Fruit fly (Drosophila melanogaster) whole organism, embryonic: ENCODE measurements around the gene nan.

Experiments
- Ada2b ChIP-seq: fragments of 200-800 bp; sonication (Bioruptor generic); IDR thresholded peaks from 2 replicates; pipeline ENCODE4 v1.3.6; 2022; ENCODE audit warnings: missing biosample characterization, missing genetic modification characterization
- Bteb2 ChIP-seq: fragments of 200-800 bp; sonication (Bioruptor generic); optimal IDR thresholded peaks from 2 replicates; lab custom pipeline; 2016; ENCODE audit warnings: missing biosample characterization, missing genetic modification characterization
- C15 ChIP-seq: fragments of 200-800 bp; sonication (Bioruptor generic); IDR thresholded peaks from 3 replicates; pipeline ENCODE4 v1.3.6; 2022; ENCODE audit warnings: missing biosample characterization, missing genetic modification characterization
- CG10979 ChIP-seq: fragments of 200-800 bp; sonication (Bioruptor generic); optimal IDR thresholded peaks from 2 replicates; lab custom pipeline; 2018; ENCODE audit warnings: missing biosample characterization, mild to moderate bottlenecking, missing genetic modification characterization, moderate library complexity
- CG14050 ChIP-seq: fragments of 200-800 bp; sonication (Bioruptor generic); IDR thresholded peaks from 3 replicates; pipeline ENCODE4 v1.3.6; 2022; ENCODE audit warnings: missing biosample characterization, missing genetic modification characterization
- CG14441 ChIP-seq: fragments of 200-800 bp; sonication (Bioruptor generic); IDR thresholded peaks from 2 replicates; pipeline ENCODE4 v1.3.6; 2022; ENCODE audit warnings: missing biosample characterization, missing genetic modification characterization
- CG15269 ChIP-seq: fragments of 200-800 bp; sonication (Bioruptor generic); optimal IDR thresholded peaks from 2 replicates; lab custom pipeline; 2018; ENCODE audit warnings: missing biosample characterization, mild to moderate bottlenecking, missing genetic modification characterization, moderate library complexity
- CG1529 ChIP-seq: fragments of 200-800 bp; sonication (Bioruptor generic); optimal IDR thresholded peaks from 3 replicates; lab custom pipeline; 2018; ENCODE audit warnings: missing biosample characterization, missing genetic modification characterization
- CG15696 ChIP-seq: fragments of 200-800 bp; sonication (Bioruptor generic); optimal IDR thresholded peaks from 2 replicates; lab custom pipeline; 2019; ENCODE audit warnings: missing biosample characterization, mild to moderate bottlenecking, missing genetic modification characterization, moderate library complexity
- CG2116 ChIP-seq: fragments of 200-800 bp; sonication (Bioruptor generic); optimal IDR thresholded peaks from 3 replicates; lab custom pipeline; 2018; ENCODE audit warnings: missing biosample characterization, mild to moderate bottlenecking, missing genetic modification characterization
- CG3163 ChIP-seq: fragments of 200-800 bp; sonication (Bioruptor generic); optimal IDR thresholded peaks from 3 replicates; lab custom pipeline; 2016; ENCODE audit warnings: missing biosample characterization, missing genetic modification characterization
- CG4360 ChIP-seq: fragments of 200-800 bp; sonication (Bioruptor generic); IDR thresholded peaks from 2 replicates; pipeline ENCODE4 v1.3.6; 2022; ENCODE audit warnings: missing biosample characterization, missing genetic modification characterization
- CG4707 ChIP-seq: fragments of 200-800 bp; sonication (Bioruptor generic); optimal IDR thresholded peaks from 2 replicates; lab custom pipeline; 2018; ENCODE audit warnings: missing biosample characterization, mild to moderate bottlenecking, missing genetic modification characterization, moderate library complexity
- CG7786 ChIP-seq: fragments of 200-800 bp; sonication (Bioruptor generic); optimal IDR thresholded peaks from 2 replicates; lab custom pipeline; 2016; ENCODE audit warnings: missing biosample characterization, missing genetic modification characterization
- CG7963 ChIP-seq: fragments of 200-800 bp; sonication (Bioruptor generic); IDR thresholded peaks from 3 replicates; pipeline ENCODE4 v1.3.6; 2022; ENCODE audit warnings: missing biosample characterization, missing genetic modification characterization; ENCODE audit not compliant: partially characterized antibody
- CG8478 ChIP-seq: fragments of >200 bp; optimal IDR thresholded peaks from 2 replicates; lab custom pipeline; 2018
- Camta ChIP-seq: fragments of 200-800 bp; sonication (Bioruptor generic); optimal IDR thresholded peaks from 2 replicates; lab custom pipeline; 2016; ENCODE audit warnings: missing biosample characterization, missing genetic modification characterization
- D ChIP-seq, 2 experiments: fragments of 200-800 bp in 1 of 2; fragments of >200 bp in 1 of 2; sonication (Bioruptor generic) in 1 of 2; optimal IDR thresholded peaks; 2 replicates in 1 of 2; 3 replicates in 1 of 2; lab custom pipeline; 2017; ENCODE audit warnings: mild to moderate bottlenecking in 1 of 2, missing biosample characterization in 1 of 2, missing genetic modification characterization in 1 of 2, missing genetic modification reagents in 1 of 2
- E2f1 ChIP-seq: fragments of 200-800 bp; sonication (Bioruptor generic); IDR thresholded peaks from 2 replicates; pipeline ENCODE4 v1.3.6; 2022; ENCODE audit warnings: missing biosample characterization, missing genetic modification characterization
- Fer3 ChIP-seq: fragments of 200-800 bp; sonication (Bioruptor generic); optimal IDR thresholded peaks from 2 replicates; lab custom pipeline; 2018; ENCODE audit warnings: missing biosample characterization, mild to moderate bottlenecking, missing genetic modification characterization, moderate library complexity
- H2.0 ChIP-seq: fragments of 200-800 bp; sonication (Bioruptor generic); IDR thresholded peaks from 2 replicates; pipeline ENCODE4 v1.3.6; 2022; ENCODE audit warnings: missing biosample characterization, missing genetic modification characterization
- HLH3B ChIP-seq: fragments of 200-800 bp; sonication (Bioruptor generic); IDR thresholded peaks from 2 replicates; pipeline ENCODE4 v1.3.6; 2022; ENCODE audit warnings: missing biosample characterization, missing genetic modification characterization
- NK7.1 ChIP-seq: fragments of 200-800 bp; sonication (Bioruptor generic); optimal IDR thresholded peaks from 3 replicates; lab custom pipeline; 2016; ENCODE audit warnings: missing biosample characterization, missing genetic modification characterization
- Rfx ChIP-seq: fragments of 200-800 bp; sonication (Bioruptor generic); IDR thresholded peaks from 2 replicates; pipeline ENCODE4 v1.3.6; 2022; ENCODE audit warnings: missing biosample characterization, missing genetic modification characterization
- Scr ChIP-seq: fragments of 200-800 bp; sonication (Bioruptor generic); IDR thresholded peaks from 2 replicates; pipeline ENCODE4 v1.3.6; 2022; ENCODE audit warnings: missing biosample characterization, missing genetic modification characterization; ENCODE audit not compliant: partially characterized antibody
- Six4 ChIP-seq: fragments of 200-800 bp; sonication (Bioruptor generic); optimal IDR thresholded peaks from 2 replicates; lab custom pipeline; 2016; ENCODE audit warnings: missing biosample characterization, missing genetic modification characterization
- Taf1 ChIP-seq: fragments of 200-800 bp; sonication (Bioruptor generic); IDR thresholded peaks from 2 replicates; pipeline ENCODE4 v1.3.6; 2022; ENCODE audit warnings: missing biosample characterization, missing genetic modification characterization
- Vsx1 ChIP-seq: fragments of 200-800 bp; sonication (Bioruptor generic); optimal IDR thresholded peaks from 2 replicates; lab custom pipeline; 2017; ENCODE audit warnings: missing biosample characterization, mild to moderate bottlenecking, missing genetic modification characterization, missing genetic modification reagents
- abd-A ChIP-seq: fragments of 200-800 bp; sonication (Bioruptor generic); optimal IDR thresholded peaks from 3 replicates; lab custom pipeline; 2019; ENCODE audit warnings: missing biosample characterization, mild to moderate bottlenecking, missing genetic modification characterization, moderate library complexity
- ap ChIP-seq: fragments of 200-800 bp; sonication (Bioruptor generic); IDR thresholded peaks from 2 replicates; pipeline ENCODE4 v1.3.6; 2022; ENCODE audit warnings: missing biosample characterization, missing genetic modification characterization
- caup ChIP-seq: fragments of 200-800 bp; sonication (Bioruptor generic); optimal IDR thresholded peaks from 3 replicates; lab custom pipeline; 2017; ENCODE audit warnings: missing biosample characterization, mild to moderate bottlenecking, missing genetic modification characterization, moderate library complexity; ENCODE audit not compliant: severe bottlenecking
- dm ChIP-seq: fragments of 200-800 bp; sonication (Bioruptor generic); optimal IDR thresholded peaks from 3 replicates; lab custom pipeline; 2016; ENCODE audit warnings: missing biosample characterization, missing genetic modification characterization
- eve ChIP-seq, 2 experiments: fragments of >200 bp; optimal IDR thresholded peaks; 2 replicates each; lab custom pipeline; 2017; ENCODE audit warnings: missing biosample characterization in 2 of 2, missing genetic modification characterization in 2 of 2
- exex ChIP-seq: fragments of 200-800 bp; sonication (Bioruptor generic); optimal IDR thresholded peaks from 4 replicates; lab custom pipeline; 2018; ENCODE audit warnings: missing biosample characterization, mild to moderate bottlenecking, missing genetic modification characterization, moderate library complexity
- fd3F ChIP-seq: fragments of 200-800 bp; sonication (Bioruptor generic); optimal IDR thresholded peaks from 2 replicates; lab custom pipeline; 2018; ENCODE audit warnings: missing biosample characterization, mild to moderate bottlenecking, missing genetic modification characterization, moderate library complexity
- fu2 ChIP-seq: fragments of 200-800 bp; sonication (Bioruptor generic); optimal IDR thresholded peaks from 2 replicates; lab custom pipeline; 2016; ENCODE audit warnings: missing biosample characterization, missing genetic modification characterization
- lbe ChIP-seq: fragments of 200-800 bp; sonication (Bioruptor generic); optimal IDR thresholded peaks from 2 replicates; lab custom pipeline; 2016; ENCODE audit warnings: missing biosample characterization, mild to moderate bottlenecking, missing genetic modification characterization
- maf-S ChIP-seq: fragments of 200-800 bp; sonication (Bioruptor generic); optimal IDR thresholded peaks from 2 replicates; lab custom pipeline; 2016; ENCODE audit warnings: missing biosample characterization, missing genetic modification characterization
- otp ChIP-seq: fragments of 200-800 bp; sonication (Bioruptor generic); IDR thresholded peaks from 3 replicates; pipeline ENCODE4, ENCODE4 v1.3.6; 2022; ENCODE audit warnings: missing biosample characterization, missing genetic modification characterization
- pita ChIP-seq: fragments of 200-800 bp; sonication (Bioruptor generic); optimal IDR thresholded peaks from 2 replicates; lab custom pipeline; 2017; ENCODE audit warnings: missing biosample characterization, mild to moderate bottlenecking, missing genetic modification characterization
- psq ChIP-seq: fragments of 200-800 bp; sonication (Bioruptor generic); optimal IDR thresholded peaks from 2 replicates; lab custom pipeline; 2017; ENCODE audit warnings: missing biosample characterization, missing genetic modification characterization
- ranshi ChIP-seq: fragments of 200-800 bp; sonication (Bioruptor generic); IDR thresholded peaks from 2 replicates; pipeline ENCODE4 v1.3.6; 2022; ENCODE audit warnings: missing biosample characterization, missing genetic modification characterization
- repo ChIP-seq: fragments of 200-800 bp; sonication (Bioruptor generic); optimal IDR thresholded peaks from 2 replicates; lab custom pipeline; 2016; ENCODE audit warnings: missing biosample characterization, missing genetic modification characterization
- salm ChIP-seq: fragments of 200-800 bp; sonication (Bioruptor generic); optimal IDR thresholded peaks from 2 replicates; lab custom pipeline; 2018; ENCODE audit warnings: missing biosample characterization, mild to moderate bottlenecking, missing genetic modification characterization
- scrt ChIP-seq: fragments of 200-800 bp; sonication (Bioruptor generic); optimal IDR thresholded peaks from 2 replicates; lab custom pipeline; 2018; ENCODE audit warnings: missing biosample characterization, mild to moderate bottlenecking, missing genetic modification characterization, moderate library complexity
- sima ChIP-seq: fragments of 200-800 bp; sonication (Bioruptor generic); optimal IDR thresholded peaks from 2 replicates; lab custom pipeline; 2016; ENCODE audit warnings: missing biosample characterization, missing genetic modification characterization
- sr ChIP-seq: fragments of 200-800 bp; sonication (Bioruptor generic); IDR thresholded peaks from 3 replicates; pipeline ENCODE4 v1.3.6; 2022; ENCODE audit warnings: missing biosample characterization, missing genetic modification characterization
- stc ChIP-seq: fragments of 200-800 bp; sonication (Bioruptor generic); IDR thresholded peaks from 2 replicates; pipeline ENCODE4 v1.3.6; 2022; ENCODE audit warnings: missing biosample characterization, missing genetic modification characterization
- sug ChIP-seq: fragments of 200-800 bp; optimal IDR thresholded peaks from 2 replicates; lab custom pipeline; 2019; ENCODE audit warnings: missing biosample characterization, mild to moderate bottlenecking, missing genetic modification characterization, moderate library complexity
- toy ChIP-seq: fragments of 200-800 bp; sonication (Bioruptor generic); IDR thresholded peaks from 2 replicates; pipeline ENCODE4 v1.3.6; 2022; ENCODE audit warnings: missing biosample characterization, missing genetic modification characterization
- vvl ChIP-seq: fragments of 200-800 bp; sonication (Bioruptor generic); IDR thresholded peaks from 2 replicates; pipeline ENCODE4 v1.3.6; 2022; ENCODE audit warnings: missing biosample characterization, missing genetic modification characterization

Gene nan

DNA sequence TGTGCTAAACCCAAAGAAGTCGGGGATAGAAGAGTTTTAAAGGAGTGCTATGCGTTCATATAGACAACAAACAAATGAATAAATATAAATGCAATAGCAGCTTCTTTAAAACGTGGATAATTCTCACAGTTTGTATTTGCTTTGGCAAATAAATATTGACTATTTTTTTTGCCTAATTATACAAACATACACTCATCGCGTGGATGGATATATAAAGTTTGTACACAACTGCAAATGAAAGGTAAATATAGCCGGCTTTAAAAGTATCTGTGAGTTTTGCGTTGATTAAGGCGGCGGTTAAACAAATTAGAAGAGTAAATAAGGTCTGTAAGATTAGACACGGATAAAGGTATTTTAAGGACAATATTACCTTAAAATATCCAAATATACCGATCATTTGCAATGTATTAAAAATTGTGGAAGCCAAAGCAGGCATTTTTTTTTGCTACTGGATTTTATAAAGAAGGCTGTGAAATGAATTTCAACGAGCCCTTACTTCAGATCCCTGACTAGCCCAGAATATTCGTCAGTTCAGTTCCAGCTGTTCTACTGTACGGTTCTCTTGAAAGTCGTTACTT lies 28.3 kb upstream of the nan start, which contains the start of gene CG7768 (continued):
- no peak for TF ChIP-seq H2.0 (GFP tag; lab: Robert Waterston, UW)
- TF ChIP-seq E2f1, result no peak
- TF ChIP-seq HLH3B, result peak; percentile 60; the same call in 1 of the 2 replicates
- peak; percentile 61 for TF ChIP-seq scrt (GFP tag; lab: Kevin White, UChicago)
- TF ChIP-seq otp (GFP tag; lab: Robert Waterston, UW), result no peak
- TF ChIP-seq Rfx (GFP tag; lab: Robert Waterston, UW), result peak; percentile 51; the same call in 1 of the 2 replicates
- TF ChIP-seq sima (GFP tag; lab: Kevin White, UChicago), result no peak
- TF ChIP-seq CG2116 (GFP tag; lab: Kevin White, UChicago), result peak; percentile 3
- TF ChIP-seq fd3F (GFP tag; lab: Kevin White, UChicago), result peak; percentile 84
- no peak for TF ChIP-seq CG10979 (tag; lab: Kevin White, UChicago)
- peak; percentile 20; the same call in 1 of the 2 replicates for TF ChIP-seq Ada2b (GFP tag; lab: Robert Waterston, UW)
- no peak for TF ChIP-seq lbe (GFP tag; lab: Kevin White, UChicago)
- TF ChIP-seq CG15696 (tag; lab: Kevin White, UChicago), result peak; percentile 60
- TF ChIP-seq Bteb2, result peak; percentile 52
- no peak for TF ChIP-seq D (optimal IDR thresholded peaks at IDR 0.05; lab: Kevin White, UChicago)
- peak; percentile 12 for TF ChIP-seq D (GFP tag; optimal IDR thresholded peaks at IDR 0.05; lab: Kevin White, UChicago)
- TF ChIP-seq fu2 (GFP tag; lab: Kevin White, UChicago), result peak; percentile 36
- no peak for TF ChIP-seq CG14441 (GFP tag; lab: Robert Waterston, UW)
- peak; percentile 22 for TF ChIP-seq sug (tag; lab: Kevin White, UChicago)
- TF ChIP-seq toy (GFP tag; lab: Robert Waterston, UW), result no peak
- no peak for TF ChIP-seq vvl (GFP tag; lab: Robert Waterston, UW)
- no peak for TF ChIP-seq CG4707
- peak; percentile 17 for TF ChIP-seq Six4 (GFP tag; lab: Kevin White, UChicago)
- TF ChIP-seq ap (GFP tag; lab: Robert Waterston, UW), result no peak
- TF ChIP-seq abd-A (tag; lab: Kevin White, UChicago), result no peak
- TF ChIP-seq caup (GFP tag; lab: Kevin White, UChicago), result peak; percentile 87
- TF ChIP-seq eve (GFP tag; optimal IDR thresholded peaks at IDR 0.05; lab: Kevin White, UChicago), result no peak
- no peak for TF ChIP-seq Scr (GFP tag; lab: Robert Waterston, UW)
- TF ChIP-seq stc (GFP tag; lab: Robert Waterston, UW), result no peak
- TF ChIP-seq Fer3 (tag; lab: Kevin White, UChicago), result peak; percentile 66
- no peak for TF ChIP-seq sr (GFP tag; lab: Robert Waterston, UW)
- no peak for TF ChIP-seq CG1529 (GFP tag; lab: Kevin White, UChicago)
- no peak for TF ChIP-seq dm (GFP tag; lab: Kevin White, UChicago)
- TF ChIP-seq CG4360 (GFP tag; lab: Robert Waterston, UW), result no peak
- peak; percentile 30 for TF ChIP-seq NK7.1 (GFP tag; lab: Kevin White, UChicago)
- no peak for TF ChIP-seq CG3163
- no peak for TF ChIP-seq pita (GFP tag; lab: Kevin White, UChicago)
- TF ChIP-seq repo (GFP tag; lab: Kevin White, UChicago), result no peak
- TF ChIP-seq Vsx1, result peak; percentile 79
- no peak for TF ChIP-seq CG7963 (GFP tag; lab: Robert Waterston, UW)
- TF ChIP-seq exex (tag; lab: Kevin White, UChicago), result peak; percentile 47
- TF ChIP-seq Taf1 (GFP tag; lab: Robert Waterston, UW), result no peak
- TF ChIP-seq CG14050 (GFP tag; lab: Robert Waterston, UW), result 0 out of 3 replicates have a peak, but pooled peaks have one; percentile 14
- TF ChIP-seq ranshi (GFP tag; lab: Robert Waterston, UW), result peak; percentile 60; the same call in 1 of the 2 replicates
- TF ChIP-seq maf-S (GFP tag; lab: Kevin White, UChicago), result peak; percentile 10
- no peak for TF ChIP-seq C15
- TF ChIP-seq CG8478 (lab: Kevin White, UChicago), result no peak
- TF ChIP-seq CG15269, result peak; percentile 73
- no peak for TF ChIP-seq psq
- no peak for TF ChIP-seq salm (tag; lab: Kevin White, UChicago)
- no peak for TF ChIP-seq CG7786 (GFP tag; lab: Kevin White, UChicago)
- TF ChIP-seq Camta (GFP tag; lab: Kevin White, UChicago), result no peak
